Worm (Caenorhabditis elegans) whole organism, L2 larva: ENCODE results near the gene srh-199.

Source experiments
- C34F6.9 ChIP-seq: fragments of 150-350 bp; optimal IDR thresholded peaks from 2 replicates; lab custom pipeline; 2014; ENCODE audit warnings: missing biosample characterization, missing genetic modification characterization
- R02D3.7 ChIP-seq: fragments of 150-350 bp; optimal IDR thresholded peaks from 2 replicates; lab custom pipeline; 2014; ENCODE audit warnings: missing biosample characterization, missing genetic modification characterization
- Y55F3AM.14 ChIP-seq: fragments of 200-800 bp; sonication (Bioruptor generic); optimal IDR thresholded peaks from 2 replicates; lab custom pipeline; 2018; ENCODE audit warnings: mild to moderate bottlenecking, missing genetic modification characterization, missing compliant biosample characterization
- ZK546.5 ChIP-seq: sonication (generic microtip); optimal IDR thresholded peaks from 2 replicates; lab custom pipeline; 2017; ENCODE audit warnings: missing biosample characterization, missing genetic modification characterization
- aly-2 ChIP-seq: fragments of 150-350 bp; optimal IDR thresholded peaks from 2 replicates; lab custom pipeline; 2014; ENCODE audit warnings: missing biosample characterization, missing genetic modification characterization
- ama-1 ChIP-seq: fragments of 150-350 bp; optimal IDR thresholded peaks from 2 replicates; lab custom pipeline; 2018; ENCODE audit warnings: inconsistent platforms
- ceh-16 ChIP-seq: fragments of 150-350 bp; optimal IDR thresholded peaks from 2 replicates; lab custom pipeline; 2014; ENCODE audit warnings: missing biosample characterization, missing genetic modification characterization
- ceh-82 ChIP-seq: fragments of 150-350 bp; optimal IDR thresholded peaks from 2 replicates; lab custom pipeline; 2014; ENCODE audit warnings: missing biosample characterization, missing genetic modification characterization
- crh-2 ChIP-seq: sonication (generic microtip); optimal IDR thresholded peaks from 2 replicates; lab custom pipeline; 2017; ENCODE audit warnings: missing biosample characterization, missing genetic modification characterization
- dmd-4 ChIP-seq: sonication (generic microtip); optimal IDR thresholded peaks from 2 replicates; lab custom pipeline; 2017; ENCODE audit warnings: missing biosample characterization, missing genetic modification characterization
- egl-27 ChIP-seq: sonication (generic microtip); optimal IDR thresholded peaks from 3 replicates; lab custom pipeline; 2017; ENCODE audit warnings: missing biosample characterization, missing genetic modification reagents, missing genetic modification characterization
- elt-1 ChIP-seq: fragments of 150-350 bp; optimal IDR thresholded peaks from 2 replicates; lab custom pipeline; 2014; ENCODE audit warnings: missing biosample characterization, missing genetic modification characterization
- elt-3 ChIP-seq: sonication (generic microtip); optimal IDR thresholded peaks from 2 replicates; lab custom pipeline; 2017; ENCODE audit warnings: missing biosample characterization, missing genetic modification characterization
- fos-1 ChIP-seq: fragments of 150-350 bp; optimal IDR thresholded peaks from 2 replicates; lab custom pipeline; 2014; ENCODE audit warnings: missing biosample characterization, missing genetic modification characterization
- gmeb-1 ChIP-seq: fragments of 150-350 bp; optimal IDR thresholded peaks from 2 replicates; lab custom pipeline; 2014; ENCODE audit warnings: missing biosample characterization, missing genetic modification characterization
- lin-11 ChIP-seq: fragments of 150-350 bp; sonication (generic microtip); optimal IDR thresholded peaks from 2 replicates; lab custom pipeline; 2014; ENCODE audit warnings: missing biosample characterization, missing genetic modification characterization, inconsistent platforms, mixed read lengths
- lin-13 ChIP-seq: fragments of 150-350 bp; optimal IDR thresholded peaks from 2 replicates; lab custom pipeline; 2014; ENCODE audit warnings: missing biosample characterization, missing genetic modification reagents, missing genetic modification characterization
- lsy-2 ChIP-seq, 2 experiments: fragments of 150-350 bp in 1 of 2; sonication (generic microtip) in 1 of 2; optimal IDR thresholded peaks; 2 replicates each; lab custom pipeline; 2014 to 2017; ENCODE audit warnings: missing biosample characterization in 2 of 2, missing genetic modification characterization in 2 of 2
- mab-5 ChIP-seq: fragments of 150-350 bp; optimal IDR thresholded peaks from 2 replicates; lab custom pipeline; 2014; ENCODE audit warnings: missing biosample characterization, missing genetic modification characterization
- mdl-1 ChIP-seq, 2 experiments: fragments of 150-350 bp in 1 of 2; sonication (generic microtip) in 1 of 2; optimal IDR thresholded peaks; 2 replicates each; lab custom pipeline; 2017; ENCODE audit warnings: missing biosample characterization in 2 of 2, missing genetic modification characterization in 2 of 2
- nhr-10 ChIP-seq: sonication (generic microtip); optimal IDR thresholded peaks from 2 replicates; lab custom pipeline; 2017; ENCODE audit warnings: missing biosample characterization, missing genetic modification characterization
- nhr-11 ChIP-seq: fragments of 150-350 bp; optimal IDR thresholded peaks from 2 replicates; lab custom pipeline; 2014; ENCODE audit warnings: missing biosample characterization, missing genetic modification characterization
- nhr-12 ChIP-seq: fragments of 150-350 bp; optimal IDR thresholded peaks from 2 replicates; lab custom pipeline; 2014; ENCODE audit warnings: missing biosample characterization, missing genetic modification characterization
- nhr-21 ChIP-seq: fragments of 150-350 bp; optimal IDR thresholded peaks from 2 replicates; lab custom pipeline; 2014; ENCODE audit warnings: missing biosample characterization, missing genetic modification characterization
- nhr-23 ChIP-seq: fragments of 150-350 bp; optimal IDR thresholded peaks from 2 replicates; lab custom pipeline; 2014; ENCODE audit warnings: missing biosample characterization, missing genetic modification reagents, missing genetic modification characterization
- nhr-237 ChIP-seq: fragments of 150-350 bp; optimal IDR thresholded peaks from 2 replicates; lab custom pipeline; 2014; ENCODE audit warnings: missing biosample characterization, missing genetic modification characterization
- nhr-25 ChIP-seq: fragments of 150-350 bp; sonication (generic microtip); optimal IDR thresholded peaks from 3 replicates; lab custom pipeline; 2014; ENCODE audit warnings: missing biosample characterization, missing genetic modification characterization
- nhr-77 ChIP-seq: fragments of 150-350 bp; optimal IDR thresholded peaks from 2 replicates; lab custom pipeline; 2014; ENCODE audit warnings: missing biosample characterization, missing genetic modification characterization
- sem-4 ChIP-seq: fragments of 150-350 bp; optimal IDR thresholded peaks from 2 replicates; lab custom pipeline; 2014; ENCODE audit warnings: missing biosample characterization, missing genetic modification reagents, missing genetic modification characterization
- skn-1 ChIP-seq: sonication (generic microtip); optimal IDR thresholded peaks from 2 replicates; lab custom pipeline; 2017; ENCODE audit warnings: missing biosample characterization, missing genetic modification characterization
- sma-3 ChIP-seq: sonication (generic microtip); optimal IDR thresholded peaks from 2 replicates; lab custom pipeline; 2016; ENCODE audit warnings: missing genetic modification reagents, missing genetic modification characterization, missing compliant biosample characterization
- sma-9 ChIP-seq, 2 experiments: fragments of 150-350 bp in 1 of 2; sonication (generic microtip) in 1 of 2; optimal IDR thresholded peaks; 2 replicates each; lab custom pipeline; 2014 to 2016; ENCODE audit warnings: missing genetic modification characterization in 2 of 2, mild to moderate bottlenecking in 1 of 2, missing biosample characterization in 1 of 2, missing compliant biosample characterization in 1 of 2, missing genetic modification reagents in 1 of 2, moderate library complexity in 1 of 2
- snpc-4 ChIP-seq: fragments of 150-350 bp; optimal IDR thresholded peaks from 2 replicates; lab custom pipeline; 2014; ENCODE audit warnings: missing biosample characterization, missing genetic modification characterization
- unc-62 ChIP-seq: fragments of 150-350 bp; optimal IDR thresholded peaks from 2 replicates; lab custom pipeline; 2014; ENCODE audit warnings: missing biosample characterization, missing genetic modification reagents, missing genetic modification characterization
- zag-1 ChIP-seq: fragments of 150-350 bp; optimal IDR thresholded peaks from 2 replicates; lab custom pipeline; 2014; ENCODE audit warnings: missing biosample characterization, missing genetic modification characterization
- ztf-1 ChIP-seq: fragments of 200-800 bp; sonication (Bioruptor generic); conservative IDR thresholded peaks from 2 replicates; pipeline ENCODE4 v1.3.6; 2022; ENCODE audit warnings: missing genetic modification characterization, missing compliant biosample characterization
- ztf-11 ChIP-seq: sonication (generic microtip); optimal IDR thresholded peaks from 2 replicates; lab custom pipeline; 2017; ENCODE audit warnings: missing biosample characterization, missing genetic modification characterization
- ztf-4 ChIP-seq: fragments of 150-350 bp; optimal IDR thresholded peaks from 2 replicates; lab custom pipeline; 2014; ENCODE audit warnings: missing biosample characterization, missing genetic modification characterization

Gene srh-199

ce11 chrV:1756856-1757255 is 5.5 kb upstream of the srh-199 start, which contains the start of gene clec-204:
Gene clec-204, plus strand, starts transcription at chrV:1757156.
- TF ChIP-seq dmd-4 (tag; lab: Kevin White, UChicago) = no peak
- no peak for TF ChIP-seq mab-5 (tag; lab: Kevin White, UChicago)
- no peak for TF ChIP-seq crh-2 (tag; lab: Kevin White, UChicago)
- TF ChIP-seq skn-1 = no peak
- peak; percentile 28 for TF ChIP-seq fos-1

- TF ChIP-seq R02D3.7 = no peak
- TF ChIP-seq egl-27 (tag; lab: Kevin White, UChicago) = no peak
- no peak for TF ChIP-seq snpc-4
- TF ChIP-seq mdl-1 (tag; optimal IDR thresholded peaks at IDR 0.05; lab: Kevin White, UChicago) = no peak
- TF ChIP-seq zag-1 = no peak
- TF ChIP-seq dmd-4 (tag; lab: Kevin White, UChicago) = no peak
- no peak for TF ChIP-seq Y55F3AM.14 (GFP tag; lab: Kevin White, UChicago)
- no peak for TF ChIP-seq nhr-237 (tag; lab: Kevin White, UChicago)
- TF ChIP-seq ceh-82 (tag; lab: Kevin White, UChicago) = no peak
- no peak for TF ChIP-seq aly-2 (tag; lab: Kevin White, UChicago)
- TF ChIP-seq nhr-23 (tag; lab: Kevin White, UChicago) = no peak
- no peak for TF ChIP-seq ztf-11 (tag; lab: Kevin White, UChicago)
- no peak for TF ChIP-seq ama-1 (lab: Kevin White, UChicago)
- no peak for TF ChIP-seq nhr-25
- TF ChIP-seq mab-5 (tag; lab: Kevin White, UChicago) = no peak
- TF ChIP-seq ztf-1 (GFP tag; lab: Robert Waterston, UW) = no peak
- TF ChIP-seq nhr-12 (tag; lab: Kevin White, UChicago) = no peak
Observed at ce11 chrV:1756099-1756498, 4.8 kb upstream of the srh-199 start.

ce11 chrV:1755589-1755988 is 4.2 kb upstream of the srh-199 start, which contains the start of gene ZK697.14:
Gene ZK697.14, minus strand, starts transcription at chrV:1755689.
- TF ChIP-seq nhr-10 (no peak), lsy-2 (tag; optimal IDR thresholded peaks at IDR 0.05; lab: Kevin White, UChicago) (no peak), ztf-11 (tag; lab: Kevin White, UChicago) (no peak), Y55F3AM.14 (GFP tag; lab: Kevin White, UChicago) (no peak), sem-4 (no peak), ceh-82 (tag; lab: Kevin White, UChicago) (no peak), C34F6.9 (tag; lab: Kevin White, UChicago) (no peak), ceh-16 (no peak), fos-1 (no peak), nhr-21 (tag; lab: Kevin White, UChicago) (no peak), snpc-4 (no peak), sma-3 (GFP tag; lab: Kevin White, UChicago) (no peak)

ce11 chrV:1752496-1752895 is 1.1 kb upstream of the srh-199 start, which contains the start of gene ZK697.1:
Gene ZK697.1, plus strand, starts transcription at chrV:1752796.
- no peak for TF ChIP-seq ama-1 (lab: Kevin White, UChicago)
- no peak for TF ChIP-seq nhr-77
- no peak for TF ChIP-seq gmeb-1 (tag; lab: Kevin White, UChicago)
- no peak for TF ChIP-seq ztf-4 (tag; lab: Kevin White, UChicago)
- TF ChIP-seq ZK546.5 (tag; lab: Kevin White, UChicago) = no peak
- TF ChIP-seq nhr-25 = no peak
- TF ChIP-seq mab-5 (tag; lab: Kevin White, UChicago) = no peak
- no peak for TF ChIP-seq elt-3 (tag; lab: Kevin White, UChicago)
- TF ChIP-seq skn-1 = no peak
- no peak for TF ChIP-seq nhr-11 (tag; lab: Kevin White, UChicago)
- TF ChIP-seq R02D3.7 = no peak
- no peak for TF ChIP-seq fos-1
- TF ChIP-seq sma-9 (GFP tag; optimal IDR thresholded peaks at IDR 0.05; lab: Kevin White, UChicago) = no peak
- TF ChIP-seq sma-9 (tag; optimal IDR thresholded peaks at IDR 0.05; lab: Kevin White, UChicago) = no peak
- no peak for TF ChIP-seq nhr-21 (tag; lab: Kevin White, UChicago)
- no peak for TF ChIP-seq nhr-10
- TF ChIP-seq sma-3 (GFP tag; lab: Kevin White, UChicago) = no peak
- TF ChIP-seq nhr-12 (tag; lab: Kevin White, UChicago) = no peak
- no peak for TF ChIP-seq nhr-237 (tag; lab: Kevin White, UChicago)
- no peak for TF ChIP-seq mdl-1 (tag; optimal IDR thresholded peaks at IDR 0.05; lab: Kevin White, UChicago)
- TF ChIP-seq unc-62 = no peak

ce11 chrV:1749053-1749452 is 2.3 kb downstream of the srh-199 start, which contains the start of gene ZK697.8:
Gene ZK697.8, minus strand, starts transcription at chrV:1749153.
- TF ChIP-seq mdl-1 (tag; optimal IDR thresholded peaks at IDR 0.05; lab: Kevin White, UChicago) = no peak
- TF ChIP-seq ztf-11 (tag; lab: Kevin White, UChicago) = no peak
- no peak for TF ChIP-seq ztf-1 (GFP tag; lab: Robert Waterston, UW)
- no peak for TF ChIP-seq sma-3 (GFP tag; lab: Kevin White, UChicago)
- TF ChIP-seq lin-13 = no peak
- TF ChIP-seq elt-1 (tag; lab: Kevin White, UChicago) = no peak
- TF ChIP-seq C34F6.9 (tag; lab: Kevin White, UChicago) = no peak
- no peak for TF ChIP-seq ama-1 (lab: Kevin White, UChicago)
- no peak for TF ChIP-seq lin-11 (tag; lab: Kevin White, UChicago)
